Worm (Caenorhabditis elegans) whole organism, L1 larva: ENCODE results near the gene spp-26.
A peak's percentile ranks its signal among the peaks of the same experiment; 100 is the strongest.

Experiments
- C16A3.4 ChIP-seq: fragments of 150-350 bp; optimal IDR thresholded peaks from 2 replicates; lab custom pipeline; 2014; ENCODE audit warnings: missing biosample characterization, missing genetic modification characterization
- C34B4.2 ChIP-seq: sonication (generic microtip); optimal IDR thresholded peaks from 2 replicates; lab custom pipeline; 2017; ENCODE audit warnings: mild to moderate bottlenecking, missing genetic modification characterization, missing compliant biosample characterization
- F16B12.6 ChIP-seq: fragments of 150-350 bp; optimal IDR thresholded peaks from 2 replicates; lab custom pipeline; 2014; ENCODE audit warnings: missing biosample characterization, missing genetic modification characterization
- aha-1 ChIP-seq: fragments of 150-350 bp; optimal IDR thresholded peaks from 2 replicates; lab custom pipeline; 2014; ENCODE audit warnings: missing biosample characterization, missing genetic modification characterization
- alr-1 ChIP-seq: fragments of 200-800 bp; sonication (Bioruptor generic); optimal IDR thresholded peaks from 2 replicates; lab custom pipeline; 2018; ENCODE audit warnings: borderline replicate concordance, mild to moderate bottlenecking, missing genetic modification characterization, missing compliant biosample characterization
- aly-2 ChIP-seq: fragments of 150-350 bp; optimal IDR thresholded peaks from 2 replicates; lab custom pipeline; 2014; ENCODE audit warnings: missing biosample characterization, missing genetic modification characterization
- ama-1 ChIP-seq: fragments of 150-350 bp; optimal IDR thresholded peaks from 2 replicates; lab custom pipeline; 2014
- blmp-1 ChIP-seq: fragments of 150-350 bp; optimal IDR thresholded peaks from 2 replicates; lab custom pipeline; 2014; ENCODE audit warnings: missing biosample characterization, missing genetic modification characterization
- ceh-82 ChIP-seq, 3 experiments: fragments of 150-350 bp in 1 of 3; sonication (generic microtip) in 2 of 3; optimal IDR thresholded peaks; 2 replicates each; lab custom pipeline; 2014 to 2017; ENCODE audit warnings: missing biosample characterization in 3 of 3, missing genetic modification characterization in 3 of 3
- ceh-88 ChIP-seq: fragments of 200-800 bp; sonication (Bioruptor generic); IDR thresholded peaks from 2 replicates; pipeline ENCODE4 v1.3.6; 2022; ENCODE audit warnings: missing genetic modification characterization, missing compliant biosample characterization
- dpl-1 ChIP-seq, 3 experiments: fragments of 150-350 bp in 2 of 3; sonication (generic microtip) in 1 of 3; optimal IDR thresholded peaks; 2 replicates each; lab custom pipeline; 2014 to 2017; ENCODE audit warnings: missing biosample characterization in 3 of 3, missing genetic modification characterization in 3 of 3, missing genetic modification reagents in 3 of 3
- dsc-1 ChIP-seq: sonication (generic microtip); optimal IDR thresholded peaks from 2 replicates; lab custom pipeline; 2016; ENCODE audit warnings: mild to moderate bottlenecking, missing genetic modification characterization, missing compliant biosample characterization
- efl-1 ChIP-seq, 4 experiments: fragments of 150-350 bp; optimal IDR thresholded peaks in 3 of 4; peaks in 1 of 4; 1 replicate in 1 of 4; 2 replicates in 3 of 4; lab custom pipeline; 2014; ENCODE audit warnings: missing biosample characterization in 2 of 4, missing genetic modification characterization in 2 of 4, missing genetic modification reagents in 2 of 4
- egl-27 ChIP-seq, 2 experiments: fragments of 150-350 bp in 1 of 2; sonication (generic microtip); optimal IDR thresholded peaks; 3 replicates each; lab custom pipeline; 2017 to 2018; ENCODE audit warnings: missing biosample characterization in 2 of 2, missing genetic modification characterization in 2 of 2, missing genetic modification reagents in 2 of 2
- elt-2 ChIP-seq: sonication (generic microtip); optimal IDR thresholded peaks from 2 replicates; lab custom pipeline; 2016; ENCODE audit warnings: missing genetic modification characterization, mild to moderate bottlenecking, inconsistent platforms, missing compliant biosample characterization, missing genetic modification reagents
- elt-3 ChIP-seq, 6 experiments: fragments of 150-350 bp in 1 of 6; sonication (generic microtip); optimal IDR thresholded peaks; 2 replicates each; lab custom pipeline; 2017 to 2018; ENCODE audit warnings: missing biosample characterization in 6 of 6, missing genetic modification characterization in 6 of 6, inconsistent platforms in 1 of 6
- fos-1 ChIP-seq: fragments of 150-350 bp; optimal IDR thresholded peaks from 2 replicates; lab custom pipeline; 2014; ENCODE audit warnings: missing biosample characterization, missing genetic modification characterization
- hlh-4 ChIP-seq: sonication (generic microtip); optimal IDR thresholded peaks from 2 replicates; lab custom pipeline; 2016; ENCODE audit warnings: mild to moderate bottlenecking, missing genetic modification characterization, missing compliant biosample characterization
- irx-1 ChIP-seq: sonication (generic microtip); optimal IDR thresholded peaks from 2 replicates; lab custom pipeline; 2016; ENCODE audit warnings: missing genetic modification characterization, missing compliant biosample characterization
- lin-14 ChIP-seq: fragments of 200-800 bp; sonication (Bioruptor generic); optimal IDR thresholded peaks from 2 replicates; lab custom pipeline; 2018; ENCODE audit warnings: mild to moderate bottlenecking, missing genetic modification characterization, moderate library complexity, missing compliant biosample characterization
- lin-39 ChIP-seq: fragments of 150-350 bp; optimal IDR thresholded peaks from 2 replicates; lab custom pipeline; 2014; ENCODE audit warnings: missing biosample characterization, missing genetic modification reagents, missing genetic modification characterization
- lir-3 ChIP-seq: sonication (generic microtip); optimal IDR thresholded peaks from 2 replicates; lab custom pipeline; 2016; ENCODE audit warnings: mild to moderate bottlenecking, missing genetic modification characterization, moderate library complexity, missing compliant biosample characterization; ENCODE audit not compliant: poor library complexity
- lsy-2 ChIP-seq, 2 experiments: fragments of 150-350 bp; optimal IDR thresholded peaks; 2 replicates each; lab custom pipeline; 2014; ENCODE audit warnings: missing biosample characterization in 2 of 2, missing genetic modification characterization in 2 of 2
- mef-2 ChIP-seq: fragments of 150-350 bp; optimal IDR thresholded peaks from 2 replicates; lab custom pipeline; 2014; ENCODE audit warnings: missing biosample characterization, missing genetic modification characterization
- nhr-19 ChIP-seq: fragments of 200-800 bp; sonication (Bioruptor generic); conservative IDR thresholded peaks from 2 replicates; pipeline ENCODE4 v1.3.6; 2022; ENCODE audit warnings: missing genetic modification characterization, missing compliant biosample characterization
- nhr-20 ChIP-seq: sonication (generic microtip); optimal IDR thresholded peaks from 2 replicates; lab custom pipeline; 2016; ENCODE audit warnings: mild to moderate bottlenecking, missing genetic modification characterization, missing compliant biosample characterization
- nhr-71 ChIP-seq: sonication (generic microtip); optimal IDR thresholded peaks from 2 replicates; lab custom pipeline; 2016; ENCODE audit warnings: mild to moderate bottlenecking, missing genetic modification characterization, moderate library complexity, missing compliant biosample characterization
- nhr-76 ChIP-seq: sonication (generic microtip); optimal IDR thresholded peaks from 2 replicates; lab custom pipeline; 2017; ENCODE audit warnings: missing biosample characterization, missing genetic modification characterization
- nhr-77 ChIP-seq: fragments of 150-350 bp; optimal IDR thresholded peaks from 2 replicates; lab custom pipeline; 2014; ENCODE audit warnings: missing biosample characterization, missing genetic modification characterization
- nhr-85 ChIP-seq: sonication (generic microtip); peaks from one replicate; lab custom pipeline; 2016; ENCODE audit warnings: missing genetic modification characterization, inconsistent platforms, missing compliant biosample characterization
- pax-3 ChIP-seq: fragments of 200-800 bp; sonication (Bioruptor generic); optimal IDR thresholded peaks from 2 replicates; lab custom pipeline; 2018; ENCODE audit warnings: mild to moderate bottlenecking, missing genetic modification characterization, moderate library complexity, missing compliant biosample characterization
- pqm-1 ChIP-seq: sonication (generic microtip); optimal IDR thresholded peaks from 3 replicates; lab custom pipeline; 2017; ENCODE audit warnings: missing biosample characterization, missing genetic modification characterization
- rnt-1 ChIP-seq: sonication (generic microtip); optimal IDR thresholded peaks from 2 replicates; lab custom pipeline; 2016; ENCODE audit warnings: mild to moderate bottlenecking, missing genetic modification characterization, moderate library complexity, missing compliant biosample characterization
- snu-23 ChIP-seq: sonication (generic microtip); optimal IDR thresholded peaks from 2 replicates; lab custom pipeline; 2016; ENCODE audit warnings: missing genetic modification characterization, missing compliant biosample characterization
- sox-4 ChIP-seq: sonication (generic microtip); optimal IDR thresholded peaks from 2 replicates; lab custom pipeline; 2016; ENCODE audit warnings: missing genetic modification characterization, missing compliant biosample characterization
- sptf-1 ChIP-seq: fragments of 150-350 bp; optimal IDR thresholded peaks from 2 replicates; lab custom pipeline; 2014; ENCODE audit warnings: missing biosample characterization, missing genetic modification characterization
- sup-37 ChIP-seq: fragments of 200-800 bp; sonication (Bioruptor generic); optimal IDR thresholded peaks from 2 replicates; lab custom pipeline; 2018; ENCODE audit warnings: mild to moderate bottlenecking, missing genetic modification characterization, missing compliant biosample characterization
- unc-130 ChIP-seq: fragments of 150-350 bp; optimal IDR thresholded peaks from 2 replicates; lab custom pipeline; 2017; ENCODE audit warnings: missing biosample characterization, missing genetic modification characterization, inconsistent platforms
- unc-62 ChIP-seq: fragments of 150-350 bp; optimal IDR thresholded peaks from 2 replicates; lab custom pipeline; 2014; ENCODE audit warnings: missing biosample characterization, missing genetic modification reagents, missing genetic modification characterization
- unc-98 ChIP-seq: fragments of 200-800 bp; sonication (Bioruptor generic); IDR thresholded peaks from 2 replicates; pipeline ENCODE4 v1.3.6; 2022; ENCODE audit warnings: missing genetic modification characterization, missing compliant biosample characterization
- xbp-1 ChIP-seq: sonication (generic microtip); optimal IDR thresholded peaks from 2 replicates; lab custom pipeline; 2016; ENCODE audit warnings: missing genetic modification characterization, missing compliant biosample characterization

spp-26 gene

DNA sequence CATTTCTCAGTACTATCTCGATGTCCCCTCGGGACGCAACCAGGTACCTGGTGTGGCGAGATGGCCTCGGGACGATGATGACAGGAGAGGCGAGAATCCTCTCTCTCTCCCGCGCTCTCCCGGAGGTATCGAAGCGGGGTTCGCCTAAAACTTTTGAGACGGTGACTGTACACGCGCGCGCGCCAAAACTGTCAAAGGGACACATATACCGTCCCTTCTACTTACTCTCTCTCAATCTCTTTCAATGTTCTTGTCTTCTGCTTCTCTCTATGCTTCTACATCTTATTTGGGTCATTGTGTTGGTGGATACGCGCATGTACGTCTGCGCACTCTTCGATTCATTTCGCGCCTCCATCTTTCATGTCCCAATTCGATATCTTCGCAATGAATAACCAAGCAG is 17.1 kb downstream of the spp-26 start (continued):
- peak; percentile 2 for TF ChIP-seq C16A3.4 (tag; lab: Kevin White, UChicago)
- peak; percentile 49 for TF ChIP-seq nhr-20 (tag; lab: Kevin White, UChicago)

DNA sequence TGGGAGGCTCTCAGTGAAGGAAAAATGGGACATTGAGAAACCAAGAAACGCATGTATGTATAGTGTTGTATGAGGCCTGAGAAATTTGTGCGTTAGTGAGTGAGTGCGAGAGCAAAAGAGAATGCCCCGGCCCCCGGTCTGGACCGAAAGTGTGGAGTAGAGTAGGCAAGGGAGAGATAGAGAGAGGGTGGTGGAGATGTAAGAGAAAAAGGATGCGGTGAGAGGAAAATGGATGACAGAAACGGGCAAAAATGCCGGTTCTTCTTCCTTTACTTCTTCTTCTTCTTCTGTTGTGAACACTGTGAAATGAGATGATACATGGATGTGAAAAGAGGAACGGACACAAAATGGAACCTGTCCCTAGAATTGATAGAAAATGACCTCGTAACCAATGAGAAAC is 20.7 kb downstream of the spp-26 start:
- TF ChIP-seq efl-1 (optimal IDR thresholded peaks at IDR 0.05; lab: Kevin White, UChicago) (no peak), efl-1 (GFP tag; optimal IDR thresholded peaks at IDR 0.05 in 1 of 2; lab: Kevin White, UChicago) (peak in 1 of 2 experiments; percentile 74), dsc-1 (tag; lab: Kevin White, UChicago) (peak; percentile 28), sup-37 (GFP tag; lab: Kevin White, UChicago) (no peak), aha-1 (tag; lab: Kevin White, UChicago) (no peak), rnt-1 (tag; lab: Kevin White, UChicago) (peak; percentile 30), blmp-1 (peak; percentile 4), ceh-88 (GFP tag; lab: Robert Waterston, UW) (no peak), dpl-1 (GFP tag; optimal IDR thresholded peaks at IDR 0.05; lab: Kevin White, UChicago) (no peak), ceh-82 (tag; optimal IDR thresholded peaks at IDR 0.05; lab: Kevin White, UChicago) (peak in 1 of 3 experiments; percentile 19), snu-23 (peak; percentile 11), alr-1 (no peak), lsy-2 (tag; optimal IDR thresholded peaks at IDR 0.05; lab: Kevin White, UChicago) (peak in 1 of 2 experiments; percentile 48), nhr-71 (tag; lab: Kevin White, UChicago) (peak; percentile 22), lin-14 (GFP tag; lab: Kevin White, UChicago) (peak; percentile 71)

DNA sequence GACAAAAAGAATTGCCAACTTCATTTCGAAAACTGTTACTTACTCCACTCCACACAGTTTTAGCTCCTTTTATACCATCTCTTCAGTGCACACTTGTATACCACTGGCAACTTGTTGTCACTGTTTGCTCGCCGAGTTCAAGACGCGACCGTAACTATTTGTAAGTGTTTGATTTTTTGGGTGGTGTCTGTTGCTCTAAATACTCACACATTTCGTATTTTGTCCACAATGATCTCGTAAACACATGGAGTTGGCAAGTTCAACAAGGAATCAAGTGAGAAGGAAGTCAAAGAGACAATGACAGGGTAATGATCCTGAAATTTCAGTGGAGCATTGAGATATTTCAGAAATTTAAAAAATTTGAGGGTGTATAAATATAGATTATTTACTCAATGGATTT is 26.0 kb downstream of the spp-26 start, which contains the start of gene hpo-26:
TSS of gene hpo-26 (minus strand) at position 31 of the 400 bp plus-strand sequence.
- TF ChIP-seq lin-14 (GFP tag; lab: Kevin White, UChicago) = peak; percentile 15
- peak in 1 of 2 experiments; percentile 9 for TF ChIP-seq lsy-2 (tag; optimal IDR thresholded peaks at IDR 0.05; lab: Kevin White, UChicago)
- TF ChIP-seq irx-1 = no peak
- no peak for TF ChIP-seq snu-23
- TF ChIP-seq ceh-82 (tag; optimal IDR thresholded peaks at IDR 0.05; lab: Kevin White, UChicago) = peak in 1 of 3 experiments; percentile 12
- TF ChIP-seq nhr-77 (tag; lab: Kevin White, UChicago) = peak; percentile 81
- TF ChIP-seq nhr-71 (tag; lab: Kevin White, UChicago) = peak; percentile 21

DNA sequence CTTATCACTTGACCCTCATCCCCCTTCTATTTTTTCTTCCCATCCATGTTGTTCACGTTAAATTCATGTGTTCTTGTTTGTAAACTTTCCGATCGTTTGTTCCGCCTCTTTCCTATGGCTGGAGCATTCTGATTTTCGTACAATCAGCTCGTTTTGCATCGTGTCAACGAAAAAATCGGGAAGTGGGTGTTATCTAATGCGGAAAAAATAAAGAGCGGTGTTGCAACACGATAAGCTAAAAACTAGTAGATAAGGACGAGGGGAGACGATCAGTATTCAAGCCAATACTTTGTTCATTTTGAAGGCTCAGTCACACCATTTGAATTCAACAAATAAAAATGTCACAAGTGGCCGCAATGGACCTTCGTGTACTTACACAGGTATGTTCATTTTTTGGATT is 34.2 kb downstream of the spp-26 start, which contains the start of gene acs-1:
TSS of gene acs-1 (plus strand) at position 233 of the 400 bp plus-strand sequence.
- no peak for TF ChIP-seq sptf-1 (tag; lab: Kevin White, UChicago)
- TF ChIP-seq efl-1 (optimal IDR thresholded peaks at IDR 0.05; lab: Kevin White, UChicago) = no peak
- TF ChIP-seq efl-1 (GFP tag; optimal IDR thresholded peaks at IDR 0.05 in 1 of 2; lab: Kevin White, UChicago) = peak in 1 of 2 experiments; percentile 59
- TF ChIP-seq aha-1 (tag; lab: Kevin White, UChicago) = no peak
- TF ChIP-seq pqm-1 = peak; percentile 84
- TF ChIP-seq nhr-71 (tag; lab: Kevin White, UChicago) = no peak
- TF ChIP-seq hlh-4 (tag; lab: Kevin White, UChicago) = no peak
- no peak for TF ChIP-seq aly-2 (tag; lab: Kevin White, UChicago)
- no peak for TF ChIP-seq lir-3 (tag; lab: Kevin White, UChicago)
- TF ChIP-seq C34B4.2 (tag; lab: Kevin White, UChicago) = no peak
- no peak for TF ChIP-seq ama-1 (lab: Kevin White, UChicago)
- TF ChIP-seq pax-3 = no peak
- peak; percentile 93 for TF ChIP-seq elt-2 (tag; lab: Kevin White, UChicago)
- no peak for TF ChIP-seq mef-2 (tag; lab: Kevin White, UChicago)

DNA sequence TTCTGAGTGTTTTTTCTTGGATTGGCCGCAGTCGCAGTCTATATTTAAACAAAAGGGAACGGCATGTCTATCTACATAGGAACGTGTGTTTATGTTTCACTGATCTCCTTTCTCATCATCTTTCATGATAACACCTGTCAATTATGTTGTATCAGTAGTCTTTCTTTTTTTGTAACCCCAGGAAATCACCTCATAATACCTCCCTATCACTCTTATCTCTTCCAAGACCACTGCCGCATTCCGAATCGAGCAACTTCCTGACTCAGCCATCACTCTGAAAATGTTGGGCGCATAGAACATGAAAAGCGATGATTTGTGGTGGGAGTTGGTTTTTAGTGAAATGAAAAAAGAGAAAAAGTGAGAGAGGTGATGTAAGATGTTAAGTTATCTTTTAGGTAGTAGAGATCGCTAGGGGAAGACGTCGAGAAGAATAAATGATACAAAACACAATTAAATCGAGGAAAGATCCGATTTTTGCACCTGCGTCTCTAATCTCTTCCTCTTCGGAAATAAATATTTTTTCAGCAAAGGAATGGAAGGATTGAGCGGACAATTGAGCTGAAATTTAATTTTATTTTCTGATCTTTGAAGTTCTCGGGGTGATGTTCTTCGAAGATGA is 36.0 kb downstream of the spp-26 start:
- no peak for TF ChIP-seq pax-3
- TF ChIP-seq unc-98 (GFP tag; lab: Robert Waterston, UW) = no peak
- TF ChIP-seq elt-2 (tag; lab: Kevin White, UChicago) = peak; percentile 72
- no peak for TF ChIP-seq nhr-77 (tag; lab: Kevin White, UChicago)
- no peak for TF ChIP-seq nhr-76 (tag; lab: Kevin White, UChicago)
- no peak for TF ChIP-seq egl-27 (tag; optimal IDR thresholded peaks at IDR 0.05; lab: Kevin White, UChicago)
- peak; percentile 25 for TF ChIP-seq lin-14 (GFP tag; lab: Kevin White, UChicago)
- TF ChIP-seq alr-1 = no peak
- TF ChIP-seq lin-39 (tag; lab: Kevin White, UChicago) = no peak
- TF ChIP-seq unc-62 (GFP tag; lab: Kevin White, UChicago) = no peak
- peak in 1 of 6 experiments; percentile 22 for TF ChIP-seq elt-3 (tag; optimal IDR thresholded peaks at IDR 0.05; lab: Kevin White, UChicago)
- TF ChIP-seq nhr-85 = peak; percentile 70
- no peak for TF ChIP-seq nhr-20 (tag; lab: Kevin White, UChicago)
- TF ChIP-seq unc-130 (tag; lab: Kevin White, UChicago) = no peak
- TF ChIP-seq fos-1 = no peak
- no peak for TF ChIP-seq sptf-1 (tag; lab: Kevin White, UChicago)
- TF ChIP-seq nhr-19 (GFP tag; lab: Robert Waterston, UW) = no peak
- TF ChIP-seq sox-4 (tag; lab: Kevin White, UChicago) = no peak
- TF ChIP-seq F16B12.6 (tag; lab: Kevin White, UChicago) = no peak
- TF ChIP-seq xbp-1 (tag; lab: Kevin White, UChicago) = no peak
- no peak for TF ChIP-seq rnt-1 (tag; lab: Kevin White, UChicago)
